Fruit fly (Drosophila melanogaster): ENCODE results near the gene CG3557.
A peak's percentile ranks its signal among the peaks of the same experiment; 100 is the strongest.

Gene CG3557

DNA sequence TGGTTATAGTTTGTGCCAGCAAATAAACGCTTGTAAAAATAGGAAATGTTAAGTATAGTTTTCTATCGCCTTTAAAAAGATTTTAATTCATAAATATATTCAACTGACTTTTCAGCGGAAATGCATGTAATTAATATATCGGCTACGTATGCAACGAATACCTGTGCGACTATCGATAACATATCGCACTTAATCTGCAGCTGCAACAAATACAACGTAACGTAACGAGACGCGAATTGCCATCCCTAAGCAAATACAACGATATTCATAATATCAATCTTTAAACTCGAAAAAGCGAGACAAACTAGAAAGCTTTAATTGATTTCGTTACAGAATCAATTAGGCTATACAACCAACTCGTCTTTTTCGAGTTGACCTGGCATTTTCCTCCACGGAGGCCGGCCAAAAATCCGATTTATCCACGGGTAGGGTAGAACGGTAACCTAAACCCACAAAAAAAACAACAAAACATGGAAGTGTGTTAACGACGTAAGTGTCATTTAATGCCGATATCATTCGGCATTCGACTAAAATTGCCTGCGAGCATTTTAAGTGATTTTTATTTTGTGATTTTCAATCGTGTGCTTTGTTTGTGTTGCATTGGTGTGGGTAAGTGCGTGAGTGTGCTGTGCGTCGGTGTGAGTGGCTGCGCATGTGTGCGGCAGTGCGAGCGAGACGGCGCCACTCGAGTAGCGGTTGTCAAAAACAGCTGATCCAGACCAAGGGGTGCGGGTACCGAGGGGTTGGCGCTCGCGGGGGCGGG, 9.8 kb downstream of the CG3557 start, which contains the start of gene Atxn7 (continued):
- peak; percentile 40 for TF ChIP-seq CG2678 (tag; optimal IDR thresholded peaks at IDR 0.05)
- TF ChIP-seq CG7987 (GFP tag; optimal IDR thresholded peaks at IDR 0.05): peak; percentile 89
- peak; percentile 100 for TF ChIP-seq crol (GFP tag; IDR thresholded peaks at IDR 0.05)
- no peak; the same call in 1 of the 2 replicates for TF ChIP-seq ssp (GFP tag; IDR thresholded peaks at IDR 0.05)
- peak; percentile 38; the same call in 1 of the 2 replicates for TF ChIP-seq slbo (GFP tag; IDR thresholded peaks at IDR 0.05)
- no peak for TF ChIP-seq CG3726 (GFP tag; IDR thresholded peaks at IDR 0.05)
- peak; percentile 45 for TF ChIP-seq Xbp1 (GFP tag; optimal IDR thresholded peaks at IDR 0.05)
- TF ChIP-seq CG15696 (tag; optimal IDR thresholded peaks at IDR 0.05): no peak
- TF ChIP-seq CG14860 (GFP tag; IDR thresholded peaks at IDR 0.05; ENCODE audit: partially characterized antibody): peak; percentile 82
- TF ChIP-seq scrt (GFP tag; optimal IDR thresholded peaks at IDR 0.05): peak; percentile 89
- TF ChIP-seq fd64A (GFP tag; optimal IDR thresholded peaks at IDR 0.05): peak; percentile 71
- peak; percentile 62 for TF ChIP-seq gcm (GFP tag; optimal IDR thresholded peaks at IDR 0.05)
- TF ChIP-seq CG17829 (tag; optimal IDR thresholded peaks at IDR 0.05): peak; percentile 49
- peak; percentile 79 for TF ChIP-seq CG13296 (GFP tag; optimal IDR thresholded peaks at IDR 0.05)
- TF ChIP-seq CG11504 (tag; optimal IDR thresholded peaks at IDR 0.05): peak; percentile 70
- peak; percentile 70 for TF ChIP-seq Meics (GFP tag; optimal IDR thresholded peaks at IDR 0.05)
- TF ChIP-seq Med (GFP tag): peak; percentile 97
- TF ChIP-seq az2 (GFP tag; optimal IDR thresholded peaks at IDR 0.05): peak; percentile 24
- peak; percentile 58 for TF ChIP-seq CG18262 (tag; optimal IDR thresholded peaks at IDR 0.05)
- peak; percentile 88 for TF ChIP-seq Doc3 (GFP tag; IDR thresholded peaks at IDR 0.05; ENCODE audit: partially characterized antibody)
- no peak for TF ChIP-seq prd (optimal IDR thresholded peaks at IDR 0.05)
- no peak; the same call in 2 of the 3 replicates for TF ChIP-seq prd (GFP tag; IDR thresholded peaks at IDR 0.05)
- peak; percentile 62 for TF ChIP-seq sqz (GFP tag; optimal IDR thresholded peaks at IDR 0.05)
- TF ChIP-seq CG17328 (GFP tag; IDR thresholded peaks at IDR 0.05): peak; percentile 69; the same call in 1 of the 2 replicates
- TF ChIP-seq dati (GFP tag; IDR thresholded peaks at IDR 0.05): no peak
- peak; percentile 77 for TF ChIP-seq CG12219 (GFP tag; optimal IDR thresholded peaks at IDR 0.05)
- TF ChIP-seq Sox100B (GFP tag; optimal IDR thresholded peaks at IDR 0.05): peak; percentile 72
- TF ChIP-seq D (optimal IDR thresholded peaks at IDR 0.05): no peak
- TF ChIP-seq D (GFP tag; optimal IDR thresholded peaks at IDR 0.05): peak; percentile 22
- TF ChIP-seq CG6791 (GFP tag; IDR thresholded peaks at IDR 0.05; ENCODE audit: partially characterized antibody): peak; percentile 96
- TF ChIP-seq Usf (GFP tag; optimal IDR thresholded peaks at IDR 0.05): peak; percentile 20
- no peak for TF ChIP-seq Dip3 (GFP tag; optimal IDR thresholded peaks at IDR 0.05)
- TF ChIP-seq CG12942 (GFP tag; optimal IDR thresholded peaks at IDR 0.05): peak; percentile 17
- peak; percentile 46 for TF ChIP-seq ems (GFP tag; optimal IDR thresholded peaks at IDR 0.05)
- TF ChIP-seq en (GFP tag; optimal IDR thresholded peaks at IDR 0.05): peak; percentile 43
- no peak for TF ChIP-seq cato (GFP tag; optimal IDR thresholded peaks at IDR 0.05; ENCODE audit: borderline replicate concordance)
- peak; percentile 92 for TF ChIP-seq Dll (GFP tag; IDR thresholded peaks at IDR 0.05; ENCODE audit: partially characterized antibody)
- peak; percentile 79 for TF ChIP-seq HLHmδ (GFP tag; optimal IDR thresholded peaks at IDR 0.05)
- peak; percentile 55; the same call in 2 of the 3 replicates for TF ChIP-seq CG14050 (GFP tag; IDR thresholded peaks at IDR 0.05)
- peak; percentile 95 for TF ChIP-seq BEAF-32 (GFP tag; optimal IDR thresholded peaks at IDR 0.05)
- TF ChIP-seq E2f2 (GFP tag; IDR thresholded peaks at IDR 0.05): peak; percentile 46
- TF ChIP-seq CG6254 (GFP tag; optimal IDR thresholded peaks at IDR 0.05): peak; percentile 50
- TF ChIP-seq onecut (GFP tag; IDR thresholded peaks at IDR 0.05): peak; percentile 68
- no peak for TF ChIP-seq CG2199 (GFP tag; IDR thresholded peaks at IDR 0.05)
- TF ChIP-seq CG5953 (GFP tag; IDR thresholded peaks at IDR 0.05): peak; percentile 68; the same call in 1 of the 2 replicates
- peak; percentile 79; the same call in 2 of the 3 replicates for TF ChIP-seq mld (GFP tag; IDR thresholded peaks at IDR 0.05; ENCODE audit: partially characterized antibody)
- peak; percentile 63 for TF ChIP-seq CG14441 (GFP tag; IDR thresholded peaks at IDR 0.05)
- peak; percentile 95 for TF ChIP-seq ci (GFP tag; IDR thresholded peaks at IDR 0.05)
- peak; percentile 76 for TF ChIP-seq CG15601 (tag; optimal IDR thresholded peaks at IDR 0.05)

Measured in whole organism, embryonic.